Worm (Caenorhabditis elegans) whole organism, L4/young adult: ENCODE results near the gene nhr-105.

ENCODE experiments used
- W03F9.2 ChIP-seq: fragments of 150-350 bp; optimal IDR thresholded peaks from 2 replicates; lab custom pipeline; 2014; ENCODE audit warnings: missing biosample characterization, missing genetic modification characterization
- dao-5 ChIP-seq: sonication (generic microtip); optimal IDR thresholded peaks from 2 replicates; lab custom pipeline; 2016; ENCODE audit warnings: missing genotype, missing genetic modification characterization, moderate library complexity, missing compliant biosample characterization
- him-1 ChIP-seq: sonication (generic microtip); optimal IDR thresholded peaks from 2 replicates; lab custom pipeline; 2016; ENCODE audit warnings: missing genotype, missing genetic modification reagents, missing genetic modification characterization, missing compliant biosample characterization

ce11 chrIV:7016502-7016901 lies 33.5 kb upstream of the nhr-105 start:
- TF ChIP-seq him-1 (tag; lab: Kevin White, UChicago) (no peak), W03F9.2 (tag; lab: Kevin White, UChicago) (no peak), dao-5 (tag; lab: Kevin White, UChicago) (no peak)
